Worm (Caenorhabditis elegans) whole organism, L4/young adult: ENCODE results near the gene rpl-37.

ENCODE experiments used
- dao-5 ChIP-seq: sonication (generic microtip); optimal IDR thresholded peaks from 2 replicates; lab custom pipeline; 2016; ENCODE audit warnings: missing genotype, missing genetic modification characterization, moderate library complexity, missing compliant biosample characterization
- him-1 ChIP-seq: sonication (generic microtip); optimal IDR thresholded peaks from 2 replicates; lab custom pipeline; 2016; ENCODE audit warnings: missing genotype, missing genetic modification reagents, missing genetic modification characterization, missing compliant biosample characterization

DNA sequence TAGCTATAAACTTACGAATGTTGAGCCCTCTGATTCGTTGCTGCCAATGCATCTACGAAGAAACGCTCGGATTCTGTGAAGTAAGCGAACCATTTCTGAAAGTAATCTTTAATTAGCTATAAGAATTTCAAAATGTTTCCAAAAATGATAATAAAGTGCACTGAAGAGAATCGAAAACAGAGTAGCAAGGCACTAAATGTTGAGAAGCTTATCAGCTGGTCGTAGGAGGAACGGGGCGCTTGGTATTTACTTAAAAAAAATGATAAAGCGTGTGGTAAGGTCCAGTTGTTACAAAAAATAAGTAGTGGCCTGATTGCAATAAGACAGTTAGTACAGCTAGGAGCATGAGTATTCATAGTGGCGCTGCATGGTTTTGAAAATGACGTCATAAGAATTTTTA lies 17.9 kb downstream of the rpl-37 start, which contains the start of gene C54C6.7:
- no peak for TF ChIP-seq him-1 (tag; lab: Kevin White, UChicago)
- TF ChIP-seq dao-5 (tag; lab: Kevin White, UChicago), result no peak
